Fruit fly (Drosophila melanogaster): Measurements from ENCODE around the gene cv.

The cv gene

dm6 chrX:5724744-5725185 is 35.0 kb downstream of the cv start (continued):
- TF ChIP-seq CG30403 (GFP tag; optimal IDR thresholded peaks at IDR 0.05) (peak; percentile 32), HLH4C (GFP tag; IDR thresholded peaks at IDR 0.05; ENCODE audit: partially characterized antibody) (no peak), gsb-n (tag; optimal IDR thresholded peaks at IDR 0.05) (peak; percentile 64), CG8089 (GFP tag; optimal IDR thresholded peaks at IDR 0.05) (peak; percentile 35), CG15696 (tag; optimal IDR thresholded peaks at IDR 0.05) (peak; percentile 67), schlank (tag; optimal IDR thresholded peaks at IDR 0.05) (no peak), sd (tag; optimal IDR thresholded peaks at IDR 0.05) (no peak), pros (GFP tag; optimal IDR thresholded peaks at IDR 0.05) (no peak), cas (GFP tag; IDR thresholded peaks at IDR 0.05) (no peak), CG6683 (GFP tag; optimal IDR thresholded peaks at IDR 0.05) (no peak)

dm6 chrX:5732440-5732839 is 42.6 kb downstream of the cv start, which contains the start of gene CG15773:
CG15773 (plus strand) TSS chrX:5732740.
- TF ChIP-seq CG8290 (GFP tag; optimal IDR thresholded peaks at IDR 0.05), result no peak
- TF ChIP-seq CG8290 (tag; optimal IDR thresholded peaks at IDR 0.05), result no peak
- peak; percentile 84 for TF ChIP-seq CG15514 (GFP tag; optimal IDR thresholded peaks at IDR 0.05)
- TF ChIP-seq peb (GFP tag; IDR thresholded peaks at IDR 0.05), result no peak
- TF ChIP-seq grn (GFP tag; optimal IDR thresholded peaks at IDR 0.05), result peak; percentile 26
- no peak for TF ChIP-seq CG14860 (GFP tag; IDR thresholded peaks at IDR 0.05; ENCODE audit: partially characterized antibody)
- no peak for TF ChIP-seq CG5245 (GFP tag; optimal IDR thresholded peaks at IDR 0.05)
- TF ChIP-seq exex (tag; optimal IDR thresholded peaks at IDR 0.05), result peak; percentile 8

dm6 chrX:5735268-5735941 is 45.6 kb downstream of the cv start:
- TF ChIP-seq CG17385 (GFP tag; optimal IDR thresholded peaks at IDR 0.05) (peak; percentile 60), Sox102F (GFP tag; optimal IDR thresholded peaks at IDR 0.05) (peak; percentile 88), CG11247 (GFP tag; IDR thresholded peaks at IDR 0.05) (peak; percentile 76), D19B (GFP tag; optimal IDR thresholded peaks at IDR 0.05) (no peak), Dad (GFP tag; optimal IDR thresholded peaks at IDR 0.05) (peak; percentile 26), nau (GFP tag; optimal IDR thresholded peaks at IDR 0.05) (peak; percentile 31), CG13894 (tag; optimal IDR thresholded peaks at IDR 0.05) (peak; percentile 23), Aef1 (GFP tag; IDR thresholded peaks at IDR 0.05) (peak; percentile 64), tio (GFP tag; optimal IDR thresholded peaks at IDR 0.05) (peak; percentile 62), bigmax (GFP tag; optimal IDR thresholded peaks at IDR 0.05) (no peak), ewg (GFP tag; optimal IDR thresholded peaks at IDR 0.05) (peak; percentile 47), sim (GFP tag; IDR thresholded peaks at IDR 0.05) (no peak), CG17328 (GFP tag; IDR thresholded peaks at IDR 0.05) (peak; percentile 83), ham (GFP tag; IDR thresholded peaks at IDR 0.05) (no peak), CG5953 (GFP tag; IDR thresholded peaks at IDR 0.05) (peak; percentile 78), CG34422 (GFP tag; IDR thresholded peaks at IDR 0.05) (peak; percentile 81), gro (GFP tag; optimal IDR thresholded peaks at IDR 0.05) (peak; percentile 10), Asciz (GFP tag; optimal IDR thresholded peaks at IDR 0.05) (peak; percentile 49), ATbp (GFP tag; optimal IDR thresholded peaks at IDR 0.05) (peak; percentile 45), Sox100B (GFP tag; optimal IDR thresholded peaks at IDR 0.05) (peak; percentile 55), Ssrp (tag; optimal IDR thresholded peaks at IDR 0.05) (peak; percentile 75), sens-2 (GFP tag; IDR thresholded peaks at IDR 0.05) (no peak), PHDP (tag; optimal IDR thresholded peaks at IDR 0.05) (peak; percentile 83), CG13624 (GFP tag; optimal IDR thresholded peaks at IDR 0.05) (peak; percentile 49), CG12299 (tag; optimal IDR thresholded peaks at IDR 0.05) (peak; percentile 61), CG11695 (GFP tag; IDR thresholded peaks at IDR 0.05) (peak; percentile 74), CG10543 (GFP tag; optimal IDR thresholded peaks at IDR 0.05) (peak; percentile 27), CG2678 (tag; optimal IDR thresholded peaks at IDR 0.05) (peak; percentile 82), Hr3 (GFP tag; optimal IDR thresholded peaks at IDR 0.05) (peak; percentile 71), Fer2 (tag; optimal IDR thresholded peaks at IDR 0.05) (peak; percentile 36)
